Fruit fly (Drosophila melanogaster) whole organism, embryonic: Measurements from ENCODE around the gene tutl.
A peak's percentile ranks its signal among the peaks of the same experiment; 100 is the strongest.

Experiments
- Abd-B ChIP-seq: fragments of 200-800 bp; sonication (Bioruptor generic); optimal IDR thresholded peaks from 2 replicates; lab custom pipeline; 2018; ENCODE audit warnings: missing biosample characterization, mild to moderate bottlenecking, missing genetic modification characterization, moderate library complexity
- Asciz ChIP-seq: fragments of 200-800 bp; sonication (Bioruptor generic); optimal IDR thresholded peaks from 2 replicates; lab custom pipeline; 2017; ENCODE audit warnings: missing biosample characterization, mild to moderate bottlenecking, missing genetic modification characterization, missing genetic modification reagents
- Atf6 ChIP-seq: fragments of 200-800 bp; sonication (Bioruptor generic); IDR thresholded peaks from 2 replicates; pipeline ENCODE4 v1.3.6; 2022; ENCODE audit warnings: missing biosample characterization, missing genetic modification characterization
- Awh ChIP-seq: fragments of 200-800 bp; sonication (Bioruptor generic); IDR thresholded peaks from 2 replicates; pipeline ENCODE4, ENCODE4 v1.3.6; 2022; ENCODE audit warnings: missing biosample characterization, missing genetic modification characterization
- CG10431 ChIP-seq: fragments of 200-800 bp; sonication (Bioruptor generic); optimal IDR thresholded peaks from 3 replicates; lab custom pipeline; 2018; ENCODE audit warnings: missing biosample characterization, mild to moderate bottlenecking, missing genetic modification characterization
- CG11695 ChIP-seq: fragments of 200-800 bp; sonication (Bioruptor generic); IDR thresholded peaks from 3 replicates; pipeline ENCODE4 v1.3.6; 2022; ENCODE audit warnings: missing biosample characterization, missing genetic modification characterization
- CG11723 ChIP-seq: fragments of 200-800 bp; sonication (Bioruptor generic); optimal IDR thresholded peaks from 2 replicates; lab custom pipeline; 2017; ENCODE audit warnings: missing biosample characterization, mild to moderate bottlenecking, missing genetic modification characterization
- CG14710 ChIP-seq: fragments of 200-800 bp; sonication (Bioruptor generic); optimal IDR thresholded peaks from 3 replicates; lab custom pipeline; 2019; ENCODE audit warnings: missing biosample characterization, mild to moderate bottlenecking, missing genetic modification characterization, moderate library complexity
- CG15269 ChIP-seq: fragments of 200-800 bp; sonication (Bioruptor generic); optimal IDR thresholded peaks from 2 replicates; lab custom pipeline; 2018; ENCODE audit warnings: missing biosample characterization, mild to moderate bottlenecking, missing genetic modification characterization, moderate library complexity
- CG16815 ChIP-seq: fragments of 200-800 bp; sonication (Bioruptor generic); optimal IDR thresholded peaks from 3 replicates; lab custom pipeline; 2017; ENCODE audit warnings: missing biosample characterization, mild to moderate bottlenecking, missing genetic modification characterization
- CG2202 ChIP-seq: fragments of 200-800 bp; sonication (Bioruptor generic); optimal IDR thresholded peaks from 2 replicates; lab custom pipeline; 2018; ENCODE audit warnings: missing biosample characterization, mild to moderate bottlenecking, missing genetic modification characterization
- CG3407 ChIP-seq: fragments of 200-800 bp; sonication (Bioruptor generic); optimal IDR thresholded peaks from 2 replicates; lab custom pipeline; 2018; ENCODE audit warnings: missing biosample characterization, mild to moderate bottlenecking, missing genetic modification characterization
- CG3847 ChIP-seq: fragments of 200-800 bp; sonication (Bioruptor generic); IDR thresholded peaks from 2 replicates; pipeline ENCODE4 v1.3.6; 2022; ENCODE audit warnings: missing biosample characterization, missing genetic modification characterization
- CG4707 ChIP-seq: fragments of 200-800 bp; sonication (Bioruptor generic); optimal IDR thresholded peaks from 2 replicates; lab custom pipeline; 2018; ENCODE audit warnings: missing biosample characterization, mild to moderate bottlenecking, missing genetic modification characterization, moderate library complexity
- CG4854 ChIP-seq: fragments of 200-800 bp; sonication (Bioruptor generic); optimal IDR thresholded peaks from 2 replicates; lab custom pipeline; 2016; ENCODE audit warnings: missing biosample characterization, missing genetic modification characterization, inconsistent platforms
- CG8478 ChIP-seq: fragments of >200 bp; optimal IDR thresholded peaks from 2 replicates; lab custom pipeline; 2018
- CG8765 ChIP-seq: fragments of 200-800 bp; sonication (Bioruptor generic); IDR thresholded peaks from 2 replicates; pipeline ENCODE4 v1.3.6; 2022; ENCODE audit warnings: missing biosample characterization, missing genetic modification characterization
- D19A ChIP-seq: fragments of 200-800 bp; optimal IDR thresholded peaks from 3 replicates; lab custom pipeline; 2019; ENCODE audit warnings: missing biosample characterization, mild to moderate bottlenecking, missing genetic modification characterization, moderate library complexity
- Dll ChIP-seq: fragments of 200-800 bp; sonication (Bioruptor generic); IDR thresholded peaks from 4 replicates; pipeline ENCODE4 v1.3.6; 2022; ENCODE audit warnings: missing biosample characterization, missing genetic modification characterization; ENCODE audit not compliant: partially characterized antibody
- Doc3 ChIP-seq: fragments of 200-800 bp; sonication (Bioruptor generic); IDR thresholded peaks from 3 replicates; pipeline ENCODE4 v1.3.6; 2022; ENCODE audit warnings: missing biosample characterization, missing genetic modification characterization; ENCODE audit not compliant: partially characterized antibody
- E2f1 ChIP-seq: fragments of 200-800 bp; sonication (Bioruptor generic); IDR thresholded peaks from 2 replicates; pipeline ENCODE4 v1.3.6; 2022; ENCODE audit warnings: missing biosample characterization, missing genetic modification characterization
- E2f2 ChIP-seq: fragments of 200-800 bp; sonication (Bioruptor generic); IDR thresholded peaks from 2 replicates; pipeline ENCODE4 v1.3.6; 2022; ENCODE audit warnings: missing biosample characterization, missing genetic modification characterization
- Lim3 ChIP-seq: fragments of 200-800 bp; sonication (Bioruptor generic); IDR thresholded peaks from 2 replicates; pipeline ENCODE4 v1.3.6; 2022; ENCODE audit warnings: missing biosample characterization, missing genetic modification characterization
- Max ChIP-seq: fragments of 200-800 bp; sonication (Bioruptor generic); optimal IDR thresholded peaks from 2 replicates; lab custom pipeline; 2016; ENCODE audit warnings: missing biosample characterization, mild to moderate bottlenecking, missing genetic modification characterization
- NFAT ChIP-seq: fragments of 200-800 bp; sonication (Bioruptor generic); IDR thresholded peaks from 2 replicates; pipeline ENCODE4 v1.3.6; 2022; ENCODE audit warnings: missing biosample characterization, missing genetic modification characterization
- Nf-YB ChIP-seq: fragments of 200-800 bp; sonication (Bioruptor generic); optimal IDR thresholded peaks from 3 replicates; lab custom pipeline; 2019; ENCODE audit warnings: missing biosample characterization, mild to moderate bottlenecking, missing genetic modification characterization, moderate library complexity
- PHDP ChIP-seq: fragments of 200-800 bp; sonication (Bioruptor generic); optimal IDR thresholded peaks from 3 replicates; lab custom pipeline; 2018; ENCODE audit warnings: missing biosample characterization, mild to moderate bottlenecking, missing genetic modification characterization, moderate library complexity
- Rfx ChIP-seq: fragments of 200-800 bp; sonication (Bioruptor generic); IDR thresholded peaks from 2 replicates; pipeline ENCODE4 v1.3.6; 2022; ENCODE audit warnings: missing biosample characterization, missing genetic modification characterization
- Side ChIP-seq: fragments of 200-800 bp; sonication (Bioruptor generic); optimal IDR thresholded peaks from 2 replicates; lab custom pipeline; 2016; ENCODE audit warnings: missing biosample characterization, missing genetic modification characterization
- Sry-β ChIP-seq: fragments of 200-800 bp; sonication (Bioruptor generic); optimal IDR thresholded peaks from 2 replicates; lab custom pipeline; 2018; ENCODE audit warnings: missing biosample characterization, mild to moderate bottlenecking, missing genetic modification characterization, moderate library complexity
- TFAM ChIP-seq: fragments of 200-800 bp; sonication (Bioruptor generic); optimal IDR thresholded peaks from 2 replicates; lab custom pipeline; 2017; ENCODE audit warnings: missing biosample characterization, missing genetic modification characterization, inconsistent platforms
- ara ChIP-seq: fragments of 200-800 bp; sonication (Bioruptor generic); IDR thresholded peaks from 2 replicates; pipeline ENCODE4 v1.3.6; 2022; ENCODE audit warnings: missing biosample characterization, missing genetic modification characterization
- chn ChIP-seq: fragments of 200-800 bp; sonication (Bioruptor generic); optimal IDR thresholded peaks from 2 replicates; lab custom pipeline; 2016; ENCODE audit warnings: missing biosample characterization, missing genetic modification characterization
- danr ChIP-seq: fragments of 200-800 bp; sonication (Bioruptor generic); IDR thresholded peaks from 2 replicates; pipeline ENCODE4 v1.3.6; 2022; ENCODE audit warnings: missing biosample characterization, missing genetic modification characterization
- gcm ChIP-seq: fragments of 200-800 bp; sonication (Bioruptor generic); optimal IDR thresholded peaks from 2 replicates; lab custom pipeline; 2019; ENCODE audit warnings: missing biosample characterization, mild to moderate bottlenecking, missing genetic modification characterization, moderate library complexity
- grau ChIP-seq: fragments of 200-800 bp; optimal IDR thresholded peaks from 3 replicates; lab custom pipeline; 2019; ENCODE audit warnings: missing biosample characterization, mild to moderate bottlenecking, missing genetic modification characterization, moderate library complexity
- ham ChIP-seq: fragments of 200-800 bp; sonication (Bioruptor generic); IDR thresholded peaks from 2 replicates; pipeline ENCODE4 v1.3.6; 2022; ENCODE audit warnings: missing biosample characterization, missing genetic modification characterization
- hb ChIP-seq: fragments of 200-800 bp; sonication (Bioruptor generic); IDR thresholded peaks from 3 replicates; pipeline ENCODE4 v1.3.6; 2022; ENCODE audit warnings: missing biosample characterization, missing genetic modification characterization; ENCODE audit not compliant: partially characterized antibody
- jumu ChIP-seq: fragments of 200-800 bp; sonication (Bioruptor generic); optimal IDR thresholded peaks from 3 replicates; lab custom pipeline; 2016; ENCODE audit warnings: missing biosample characterization, missing genetic modification characterization
- knrl ChIP-seq: fragments of 200-800 bp; sonication (Bioruptor generic); IDR thresholded peaks from 3 replicates; pipeline ENCODE4 v1.3.6; 2022; ENCODE audit warnings: missing biosample characterization, missing genetic modification characterization; ENCODE audit not compliant: partially characterized antibody
- lbe ChIP-seq: fragments of 200-800 bp; sonication (Bioruptor generic); optimal IDR thresholded peaks from 2 replicates; lab custom pipeline; 2016; ENCODE audit warnings: missing biosample characterization, mild to moderate bottlenecking, missing genetic modification characterization
- lola ChIP-seq, 3 experiments: fragments of >200 bp in 2 of 3; fragments of 200-800 bp in 1 of 3; sonication (Bioruptor generic) in 1 of 3; optimal IDR thresholded peaks; 2 replicates each; lab custom pipeline; 2017 to 2019; ENCODE audit warnings: missing biosample characterization in 3 of 3, missing genetic modification characterization in 3 of 3, mild to moderate bottlenecking in 1 of 3, moderate library complexity in 1 of 3
- onecut ChIP-seq: fragments of 200-800 bp; sonication (Bioruptor generic); IDR thresholded peaks from 2 replicates; pipeline ENCODE4 v1.3.6; 2022; ENCODE audit warnings: missing biosample characterization, missing genetic modification characterization
- rib ChIP-seq: fragments of 200-800 bp; sonication (Bioruptor generic); IDR thresholded peaks from 2 replicates; pipeline ENCODE4 v1.3.6; 2022; ENCODE audit warnings: missing biosample characterization, missing genetic modification characterization
- sens-2 ChIP-seq: fragments of 200-800 bp; sonication (Bioruptor generic); IDR thresholded peaks from 2 replicates; pipeline ENCODE4 v1.3.6; 2022; ENCODE audit warnings: missing biosample characterization, missing genetic modification characterization
- sqz ChIP-seq: fragments of 200-800 bp; sonication (Bioruptor generic); optimal IDR thresholded peaks from 3 replicates; lab custom pipeline; 2018; ENCODE audit warnings: missing biosample characterization, mild to moderate bottlenecking, missing genetic modification characterization
- tll ChIP-seq, 2 experiments: fragments of 200-800 bp in 1 of 2; fragments of >200 bp in 1 of 2; sonication (Bioruptor generic) in 1 of 2; optimal IDR thresholded peaks; 2 replicates each; lab custom pipeline; 2017 to 2019; ENCODE audit warnings: missing biosample characterization in 2 of 2, missing genetic modification characterization in 2 of 2, mild to moderate bottlenecking in 1 of 2, moderate library complexity in 1 of 2
- trem ChIP-seq: fragments of 200-800 bp; optimal IDR thresholded peaks from 3 replicates; lab custom pipeline; 2019; ENCODE audit warnings: missing biosample characterization, mild to moderate bottlenecking, missing genetic modification characterization, moderate library complexity

tutl gene

DNA sequence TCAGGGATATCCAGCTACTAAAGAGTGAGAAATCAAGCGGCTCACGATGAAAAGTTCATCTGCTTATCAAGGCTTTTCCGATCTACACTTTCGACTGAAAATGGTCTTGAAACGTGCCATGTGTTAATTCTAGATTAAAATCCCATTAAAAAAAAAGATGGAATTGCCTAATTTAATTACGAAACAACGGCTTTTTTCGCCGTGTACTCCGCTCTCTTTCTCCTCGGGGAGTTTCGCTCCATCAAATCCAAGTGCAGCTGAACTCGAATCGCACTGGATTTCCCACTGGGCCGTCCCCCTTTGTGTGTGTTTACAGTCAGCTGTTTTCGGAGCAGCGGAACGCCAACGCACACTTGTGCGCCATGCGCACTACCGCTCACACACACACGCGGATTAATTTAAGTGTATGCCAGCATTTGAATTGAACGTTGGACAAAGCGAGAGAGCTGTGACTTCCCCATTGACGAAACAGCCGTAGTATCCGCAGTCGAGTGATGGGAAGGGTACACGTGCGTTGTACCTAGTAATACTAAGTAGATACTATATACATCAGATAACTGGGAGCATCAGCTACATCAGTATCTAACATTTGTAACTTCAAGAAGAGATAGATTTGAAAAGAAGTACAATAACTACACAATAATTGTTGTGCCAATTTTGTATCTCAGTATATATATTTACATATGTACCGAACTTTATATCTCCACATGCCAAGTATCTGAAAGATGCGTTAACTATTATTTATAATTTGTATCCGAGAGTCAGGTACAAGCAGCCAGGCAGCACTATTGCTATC lies 50.2 kb downstream of the tutl start (continued):
- TF ChIP-seq Abd-B (GFP tag; lab: Kevin White, UChicago) (peak; percentile 68), Max (GFP tag; lab: Kevin White, UChicago) (peak; percentile 75), sqz (peak; percentile 67), onecut (peak; percentile 66), jumu (peak; percentile 74), CG2202 (peak; percentile 26), Sry-β (GFP tag; lab: Kevin White, UChicago) (peak; percentile 93), tll (GFP tag; optimal IDR thresholded peaks at IDR 0.05; lab: Kevin White, UChicago) (peak in 1 of 2 experiments; percentile 29), hb (no peak), CG16815 (GFP tag; lab: Kevin White, UChicago) (peak; percentile 67), danr (GFP tag; lab: Robert Waterston, UW) (peak; percentile 64), TFAM (GFP tag; lab: Kevin White, UChicago) (peak; percentile 2), CG4707 (no peak), CG11695 (GFP tag; lab: Robert Waterston, UW) (peak; percentile 84), CG8478 (lab: Kevin White, UChicago) (peak; percentile 10), ara (GFP tag; lab: Robert Waterston, UW) (peak; percentile 82), Doc3 (peak; percentile 40; the same call in 1 of the 3 replicates), lbe (GFP tag; lab: Kevin White, UChicago) (peak; percentile 54), NFAT (GFP tag; lab: Robert Waterston, UW) (peak; percentile 74; the same call in 1 of the 2 replicates), grau (tag; lab: Kevin White, UChicago) (peak; percentile 79), Asciz (GFP tag; lab: Kevin White, UChicago) (peak; percentile 88), CG14710 (tag; lab: Kevin White, UChicago) (peak; percentile 75), E2f2 (GFP tag; lab: Robert Waterston, UW) (peak; percentile 61; the same call in 1 of the 2 replicates), CG15269 (tag; lab: Kevin White, UChicago) (peak; percentile 74), CG10431 (GFP tag; lab: Kevin White, UChicago) (peak; percentile 39), Nf-YB (GFP tag; lab: Kevin White, UChicago) (peak; percentile 58), gcm (GFP tag; lab: Kevin White, UChicago) (peak; percentile 50), sens-2 (GFP tag; lab: Robert Waterston, UW) (peak; percentile 55; the same call in 1 of the 2 replicates), E2f1 (GFP tag; lab: Robert Waterston, UW) (peak; percentile 76), Dll (GFP tag; lab: Robert Waterston, UW) (no peak), CG4854 (peak; percentile 70), CG3407 (GFP tag; lab: Kevin White, UChicago) (peak; percentile 71), rib (GFP tag; lab: Robert Waterston, UW) (0 out of 2 replicates have a peak, but pooled peaks have one; percentile 27), CG8765 (GFP tag; lab: Robert Waterston, UW) (peak; percentile 49; the same call in 1 of the 2 replicates), lola (GFP tag; optimal IDR thresholded peaks at IDR 0.05; lab: Kevin White, UChicago) (peak in 2 of 3 experiments; percentile 67 to 74), chn (GFP tag; lab: Kevin White, UChicago) (peak; percentile 56), Atf6 (GFP tag; lab: Robert Waterston, UW) (peak; percentile 88), Awh (GFP tag; lab: Robert Waterston, UW) (peak; percentile 88), ham (GFP tag; lab: Robert Waterston, UW) (no peak), Side (GFP tag; lab: Kevin White, UChicago) (peak; percentile 77), D19A (tag; lab: Kevin White, UChicago) (peak; percentile 71), Rfx (GFP tag; lab: Robert Waterston, UW) (peak; percentile 85), CG11723 (GFP tag; lab: Kevin White, UChicago) (peak; percentile 72), knrl (GFP tag; lab: Robert Waterston, UW) (no peak), Lim3 (0 out of 2 replicates have a peak, but pooled peaks have one; percentile 13), CG3847 (GFP tag; lab: Robert Waterston, UW) (peak; percentile 68), PHDP (tag; lab: Kevin White, UChicago) (peak; percentile 74), trem (tag; lab: Kevin White, UChicago) (peak; percentile 72)
